Worm (Caenorhabditis elegans) whole organism, L1 larva: ENCODE data around the gene D1046.18.

Source experiments
- C04F5.9 ChIP-seq: sonication (generic microtip); optimal IDR thresholded peaks from 2 replicates; lab custom pipeline; 2016; ENCODE audit warnings: missing genetic modification characterization, missing compliant biosample characterization
- C16A3.4 ChIP-seq: fragments of 150-350 bp; optimal IDR thresholded peaks from 2 replicates; lab custom pipeline; 2014; ENCODE audit warnings: missing biosample characterization, missing genetic modification characterization
- F16B12.6 ChIP-seq: fragments of 150-350 bp; optimal IDR thresholded peaks from 2 replicates; lab custom pipeline; 2014; ENCODE audit warnings: missing biosample characterization, missing genetic modification characterization
- aha-1 ChIP-seq: fragments of 150-350 bp; optimal IDR thresholded peaks from 2 replicates; lab custom pipeline; 2014; ENCODE audit warnings: missing biosample characterization, missing genetic modification characterization
- alr-1 ChIP-seq: fragments of 200-800 bp; sonication (Bioruptor generic); optimal IDR thresholded peaks from 2 replicates; lab custom pipeline; 2018; ENCODE audit warnings: borderline replicate concordance, mild to moderate bottlenecking, missing genetic modification characterization, missing compliant biosample characterization
- blmp-1 ChIP-seq: fragments of 150-350 bp; optimal IDR thresholded peaks from 2 replicates; lab custom pipeline; 2014; ENCODE audit warnings: missing biosample characterization, missing genetic modification characterization
- efl-1 ChIP-seq, 4 experiments: fragments of 150-350 bp; optimal IDR thresholded peaks in 3 of 4; peaks in 1 of 4; 1 replicate in 1 of 4; 2 replicates in 3 of 4; lab custom pipeline; 2014; ENCODE audit warnings: missing biosample characterization in 2 of 4, missing genetic modification characterization in 2 of 4, missing genetic modification reagents in 2 of 4
- efl-3 ChIP-seq: fragments of 200-800 bp; sonication (Bioruptor generic); optimal IDR thresholded peaks from 2 replicates; lab custom pipeline; 2018; ENCODE audit warnings: mild to moderate bottlenecking, missing genetic modification characterization, missing compliant biosample characterization
- egl-13 ChIP-seq: sonication (generic microtip); optimal IDR thresholded peaks from 2 replicates; lab custom pipeline; 2016; ENCODE audit warnings: missing genotype, missing genetic modification reagents, missing genetic modification characterization, missing compliant biosample characterization
- elt-2 ChIP-seq: sonication (generic microtip); optimal IDR thresholded peaks from 2 replicates; lab custom pipeline; 2016; ENCODE audit warnings: missing genetic modification characterization, mild to moderate bottlenecking, inconsistent platforms, missing compliant biosample characterization, missing genetic modification reagents
- elt-3 ChIP-seq, 6 experiments: fragments of 150-350 bp in 1 of 6; sonication (generic microtip); optimal IDR thresholded peaks; 2 replicates each; lab custom pipeline; 2017 to 2018; ENCODE audit warnings: missing biosample characterization in 6 of 6, missing genetic modification characterization in 6 of 6, inconsistent platforms in 1 of 6
- fkh-4 ChIP-seq: sonication (generic microtip); optimal IDR thresholded peaks from 2 replicates; lab custom pipeline; 2016; ENCODE audit warnings: missing compliant biosample characterization, missing genetic modification characterization, borderline replicate concordance
- hlh-17 ChIP-seq: fragments of 200-800 bp; sonication (Bioruptor generic); optimal IDR thresholded peaks from 2 replicates; lab custom pipeline; 2018; ENCODE audit warnings: missing genetic modification characterization, mild to moderate bottlenecking, missing compliant biosample characterization, moderate library complexity, borderline replicate concordance
- hlh-4 ChIP-seq: sonication (generic microtip); optimal IDR thresholded peaks from 2 replicates; lab custom pipeline; 2016; ENCODE audit warnings: mild to moderate bottlenecking, missing genetic modification characterization, missing compliant biosample characterization
- hpl-2 ChIP-seq: fragments of 150-350 bp; optimal IDR thresholded peaks from 2 replicates; lab custom pipeline; 2014; ENCODE audit warnings: missing biosample characterization, missing genetic modification reagents, missing genetic modification characterization
- isw-1 ChIP-seq: fragments of 200-800 bp; sonication (Bioruptor generic); IDR thresholded peaks from 2 replicates; pipeline ENCODE4 v1.3.6; 2022; ENCODE audit warnings: missing genetic modification characterization, missing compliant biosample characterization
- lir-3 ChIP-seq: sonication (generic microtip); optimal IDR thresholded peaks from 2 replicates; lab custom pipeline; 2016; ENCODE audit warnings: mild to moderate bottlenecking, missing genetic modification characterization, moderate library complexity, missing compliant biosample characterization; ENCODE audit not compliant: poor library complexity
- mep-1 ChIP-seq: fragments of 150-350 bp; optimal IDR thresholded peaks from 2 replicates; lab custom pipeline; 2014; ENCODE audit warnings: missing biosample characterization, missing genetic modification characterization
- nhr-11 ChIP-seq: fragments of 150-350 bp; optimal IDR thresholded peaks from 2 replicates; lab custom pipeline; 2014; ENCODE audit warnings: missing biosample characterization, missing genetic modification characterization
- nhr-19 ChIP-seq: fragments of 200-800 bp; sonication (Bioruptor generic); conservative IDR thresholded peaks from 2 replicates; pipeline ENCODE4 v1.3.6; 2022; ENCODE audit warnings: missing genetic modification characterization, missing compliant biosample characterization
- nhr-20 ChIP-seq: sonication (generic microtip); optimal IDR thresholded peaks from 2 replicates; lab custom pipeline; 2016; ENCODE audit warnings: mild to moderate bottlenecking, missing genetic modification characterization, missing compliant biosample characterization
- nhr-28 ChIP-seq: fragments of 150-350 bp; optimal IDR thresholded peaks from 2 replicates; lab custom pipeline; 2014; ENCODE audit warnings: missing biosample characterization, missing genetic modification characterization
- nhr-47 ChIP-seq: sonication (generic microtip); optimal IDR thresholded peaks from 2 replicates; lab custom pipeline; 2016; ENCODE audit warnings: mild to moderate bottlenecking, missing genetic modification characterization, moderate library complexity, missing compliant biosample characterization
- nhr-71 ChIP-seq: sonication (generic microtip); optimal IDR thresholded peaks from 2 replicates; lab custom pipeline; 2016; ENCODE audit warnings: mild to moderate bottlenecking, missing genetic modification characterization, moderate library complexity, missing compliant biosample characterization
- nhr-77 ChIP-seq: fragments of 150-350 bp; optimal IDR thresholded peaks from 2 replicates; lab custom pipeline; 2014; ENCODE audit warnings: missing biosample characterization, missing genetic modification characterization
- nhr-85 ChIP-seq: sonication (generic microtip); peaks from one replicate; lab custom pipeline; 2016; ENCODE audit warnings: missing genetic modification characterization, inconsistent platforms, missing compliant biosample characterization
- pag-3 ChIP-seq: sonication (generic microtip); optimal IDR thresholded peaks from 2 replicates; lab custom pipeline; 2017; ENCODE audit warnings: missing genetic modification characterization, mild to moderate bottlenecking, missing compliant biosample characterization, antibody characterized with exemption, borderline replicate concordance; ENCODE audit not compliant: insufficient read depth
- pqm-1 ChIP-seq: sonication (generic microtip); optimal IDR thresholded peaks from 3 replicates; lab custom pipeline; 2017; ENCODE audit warnings: missing biosample characterization, missing genetic modification characterization
- snu-23 ChIP-seq: sonication (generic microtip); optimal IDR thresholded peaks from 2 replicates; lab custom pipeline; 2016; ENCODE audit warnings: missing genetic modification characterization, missing compliant biosample characterization
- sox-4 ChIP-seq: sonication (generic microtip); optimal IDR thresholded peaks from 2 replicates; lab custom pipeline; 2016; ENCODE audit warnings: missing genetic modification characterization, missing compliant biosample characterization
- sptf-1 ChIP-seq: fragments of 150-350 bp; optimal IDR thresholded peaks from 2 replicates; lab custom pipeline; 2014; ENCODE audit warnings: missing biosample characterization, missing genetic modification characterization
- sup-37 ChIP-seq: fragments of 200-800 bp; sonication (Bioruptor generic); optimal IDR thresholded peaks from 2 replicates; lab custom pipeline; 2018; ENCODE audit warnings: mild to moderate bottlenecking, missing genetic modification characterization, missing compliant biosample characterization
- swsn-7 ChIP-seq: sonication (generic microtip); optimal IDR thresholded peaks from 2 replicates; lab custom pipeline; 2016; ENCODE audit warnings: missing genetic modification characterization, missing compliant biosample characterization
- tbx-2 ChIP-seq: sonication (generic microtip); optimal IDR thresholded peaks from 2 replicates; lab custom pipeline; 2016; ENCODE audit warnings: missing genetic modification characterization, missing compliant biosample characterization
- tlp-1 ChIP-seq: fragments of 150-350 bp; optimal IDR thresholded peaks from 2 replicates; lab custom pipeline; 2014; ENCODE audit warnings: missing biosample characterization, missing genetic modification characterization
- unc-30 ChIP-seq: sonication (generic microtip); optimal IDR thresholded peaks from 2 replicates; lab custom pipeline; 2017; ENCODE audit warnings: missing biosample characterization, missing genetic modification characterization
- unc-62 ChIP-seq: fragments of 150-350 bp; optimal IDR thresholded peaks from 2 replicates; lab custom pipeline; 2014; ENCODE audit warnings: missing biosample characterization, missing genetic modification reagents, missing genetic modification characterization
- vab-15 ChIP-seq: sonication (generic microtip); optimal IDR thresholded peaks from 2 replicates; lab custom pipeline; 2017; ENCODE audit warnings: missing genotype, mild to moderate bottlenecking, missing genetic modification characterization, missing compliant biosample characterization
- zip-4 ChIP-seq: fragments of 200-800 bp; sonication (Bioruptor generic); optimal IDR thresholded peaks from 2 replicates; lab custom pipeline; 2018; ENCODE audit warnings: mild to moderate bottlenecking, missing genetic modification characterization, moderate library complexity, missing compliant biosample characterization
- ztf-11 ChIP-seq, 2 experiments: sonication (generic microtip); optimal IDR thresholded peaks; 2 replicates each; lab custom pipeline; 2016 to 2017; ENCODE audit warnings: missing genetic modification characterization in 2 of 2, missing biosample characterization in 1 of 2, missing compliant biosample characterization in 1 of 2

Gene D1046.18

DNA sequence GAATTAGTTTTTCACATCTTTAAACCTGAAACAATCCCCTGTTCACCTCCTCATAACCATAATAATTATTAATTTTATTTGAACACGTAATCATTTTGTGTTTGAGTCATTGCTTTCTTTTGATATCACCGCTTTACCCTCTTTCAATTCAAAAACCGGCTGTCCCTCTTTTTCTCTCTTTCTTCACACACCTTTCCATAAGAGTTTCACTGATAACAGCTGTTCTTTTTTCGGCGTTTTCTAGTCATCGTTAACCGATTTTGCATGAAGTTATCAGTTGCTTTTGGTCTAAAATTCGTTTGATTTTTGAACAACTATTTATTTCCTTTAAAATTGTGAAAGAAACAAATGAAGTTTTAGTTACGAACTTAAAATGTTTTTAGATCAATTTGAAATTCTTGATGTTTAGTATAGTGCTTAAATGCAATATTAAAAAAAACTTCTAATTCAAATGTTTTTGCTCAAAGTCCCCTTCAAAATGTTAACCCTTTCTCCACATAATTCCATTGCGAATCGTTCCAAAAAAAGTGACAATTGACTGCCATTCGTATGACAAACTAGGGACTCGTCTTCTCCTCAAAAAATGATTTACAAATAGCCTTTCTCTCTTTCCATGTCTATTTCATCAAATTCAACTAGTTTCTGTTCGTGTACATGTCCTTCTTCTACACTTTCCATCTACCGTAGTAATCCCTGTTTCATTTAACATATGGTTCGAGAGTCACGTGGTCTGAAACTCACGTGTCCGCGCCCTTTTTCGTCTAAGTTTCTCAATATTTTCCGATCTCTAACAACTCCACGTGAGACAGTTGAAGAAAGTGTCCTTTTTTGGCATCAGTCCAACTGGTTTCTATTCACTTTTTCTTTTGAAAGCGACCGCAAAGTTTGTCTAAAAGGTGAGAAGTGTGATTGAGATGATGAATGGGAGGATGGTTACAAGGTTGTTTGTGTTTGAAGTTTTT, 19.3 kb downstream of the D1046.18 start (continued):
- TF ChIP-seq elt-3 (tag; optimal IDR thresholded peaks at IDR 0.05; lab: Kevin White, UChicago), result peak in 2 of 6 experiments; percentile 86 to 88
- TF ChIP-seq unc-30 (tag; lab: Kevin White, UChicago), result no peak
- TF ChIP-seq isw-1 (GFP tag; lab: Robert Waterston, UW), result peak; percentile 21; the same call in 1 of the 2 replicates
- no peak for TF ChIP-seq nhr-77 (tag; lab: Kevin White, UChicago)
- no peak for TF ChIP-seq sup-37 (GFP tag; lab: Kevin White, UChicago)
- peak; percentile 100 for TF ChIP-seq nhr-85 (tag; lab: Kevin White, UChicago)
- TF ChIP-seq alr-1 (tag; lab: Kevin White, UChicago), result no peak
- TF ChIP-seq egl-13 (tag; lab: Kevin White, UChicago), result no peak
- no peak for TF ChIP-seq fkh-4
- TF ChIP-seq nhr-20, result peak; percentile 95
- peak; percentile 79 for TF ChIP-seq tbx-2
- peak; percentile 88 for TF ChIP-seq nhr-47 (tag; lab: Kevin White, UChicago)
- no peak for TF ChIP-seq aha-1 (tag; lab: Kevin White, UChicago)
- TF ChIP-seq snu-23, result peak; percentile 93
- no peak for TF ChIP-seq efl-3 (GFP tag; lab: Kevin White, UChicago)
- TF ChIP-seq nhr-19 (GFP tag; lab: Robert Waterston, UW), result peak; percentile 80
- no peak for TF ChIP-seq nhr-11
- TF ChIP-seq hlh-4, result no peak
- TF ChIP-seq elt-2 (tag; lab: Kevin White, UChicago), result peak; percentile 58
- no peak for TF ChIP-seq hpl-2 (GFP tag; lab: Kevin White, UChicago)
- TF ChIP-seq nhr-28 (tag; lab: Kevin White, UChicago), result no peak
- TF ChIP-seq hlh-17 (GFP tag; lab: Kevin White, UChicago), result no peak
- TF ChIP-seq blmp-1, result peak; percentile 92
- no peak for TF ChIP-seq pqm-1 (tag; lab: Kevin White, UChicago)
- TF ChIP-seq sox-4 (tag; lab: Kevin White, UChicago), result no peak
- TF ChIP-seq tlp-1 (tag; lab: Kevin White, UChicago), result no peak
- peak in 1 of 2 experiments; percentile 24 for TF ChIP-seq ztf-11 (tag; optimal IDR thresholded peaks at IDR 0.05; lab: Kevin White, UChicago)
- TF ChIP-seq F16B12.6, result no peak
- TF ChIP-seq vab-15 (tag; lab: Kevin White, UChicago), result peak; percentile 46
- TF ChIP-seq zip-4, result no peak
- TF ChIP-seq sptf-1 (tag; lab: Kevin White, UChicago), result no peak
- TF ChIP-seq C04F5.9 (tag; lab: Kevin White, UChicago), result peak; percentile 32
- TF ChIP-seq lir-3 (tag; lab: Kevin White, UChicago), result peak; percentile 66
- TF ChIP-seq mep-1 (tag; lab: Kevin White, UChicago), result peak; percentile 90
- TF ChIP-seq nhr-71 (tag; lab: Kevin White, UChicago), result peak; percentile 94
- TF ChIP-seq C16A3.4 (tag; lab: Kevin White, UChicago), result peak; percentile 51
- peak; percentile 41 to 53 for TF ChIP-seq efl-1 (optimal IDR thresholded peaks at IDR 0.05; lab: Kevin White, UChicago)
- peak; percentile 23 to 96 for TF ChIP-seq efl-1 (GFP tag; optimal IDR thresholded peaks at IDR 0.05 in 1 of 2; lab: Kevin White, UChicago)
- no peak for TF ChIP-seq pag-3
- peak; percentile 70 for TF ChIP-seq swsn-7 (tag; lab: Kevin White, UChicago)
- TF ChIP-seq unc-62 (GFP tag; lab: Kevin White, UChicago), result no peak
- TF ChIP-seq, all 84 proteins: peak for 40
